Worm (Caenorhabditis elegans): ENCODE measurements around the gene scc-3.

Gene scc-3

DNA sequence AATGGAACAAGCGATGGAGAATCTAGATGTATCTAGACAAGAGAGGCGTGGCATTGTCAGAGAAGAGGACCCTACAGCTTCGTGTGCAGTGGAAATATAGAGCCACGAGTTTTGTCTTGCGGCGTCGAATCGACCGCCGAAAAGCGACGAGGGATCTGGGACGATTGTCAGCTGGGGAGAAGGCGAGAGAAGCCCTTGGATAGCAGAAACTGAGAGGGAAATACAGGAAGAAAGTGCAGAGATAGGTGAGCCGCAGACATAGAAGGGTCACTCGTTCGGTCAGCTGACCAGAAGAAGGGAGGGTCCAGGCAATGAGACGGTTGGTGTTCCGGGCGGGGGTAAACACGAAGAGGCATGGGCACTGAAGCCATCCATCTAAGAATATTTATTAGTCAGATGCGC, 50.7 kb downstream of the scc-3 start (continued):
- TF ChIP-seq zim-3 (tag; optimal IDR thresholded peaks at IDR 0.05) (no peak), lir-1 (GFP tag; conservative IDR thresholded peaks at IDR 0.05) (no peak), madf-3 (GFP tag; IDR thresholded peaks at IDR 0.05) (no peak), F52B5.7 (tag; optimal IDR thresholded peaks at IDR 0.05) (peak; percentile 31), him-1 (tag; optimal IDR thresholded peaks at IDR 0.05) (no peak), hmg-1.2 (GFP tag; IDR thresholded peaks at IDR 0.05) (peak; percentile 73; the same call in 1 of the 2 replicates), egrh-3 (GFP tag; IDR thresholded peaks at IDR 0.05) (peak; percentile 59; the same call in 1 of the 2 replicates), lin-54 (GFP tag; optimal IDR thresholded peaks at IDR 0.05) (peak; percentile 4), ZK185.1 (tag; optimal IDR thresholded peaks at IDR 0.05; ENCODE audit: poor library complexity, severe bottlenecking) (peak; percentile 36), snpc-4 (GFP tag; optimal IDR thresholded peaks at IDR 0.05) (no peak), snpc-4 (tag; optimal IDR thresholded peaks at IDR 0.05) (peak in 3 of 4 experiments; percentile 10 to 35 (median 16)), ccch-3 (GFP tag; optimal IDR thresholded peaks at IDR 0.05) (no peak), K12H6.12 (tag; optimal IDR thresholded peaks at IDR 0.05) (peak; percentile 93), T07F8.4 (tag; optimal IDR thresholded peaks at IDR 0.05) (no peak), Y56A3A.18 (GFP tag; IDR thresholded peaks at IDR 0.05) (no peak), ceh-27 (GFP tag; optimal IDR thresholded peaks at IDR 0.05) (peak; percentile 59), lin-40 (tag; optimal IDR thresholded peaks at IDR 0.05) (peak; percentile 19), F39B2.1 (GFP tag; IDR thresholded peaks at IDR 0.05) (no peak), ztf-18 (tag; optimal IDR thresholded peaks at IDR 0.05) (peak; percentile 10), B0019.2 (GFP tag; conservative IDR thresholded peaks at IDR 0.05) (no peak), K11D2.4 (GFP tag; IDR thresholded peaks at IDR 0.05) (peak; percentile 58), die-1 (tag; optimal IDR thresholded peaks at IDR 0.05) (no peak), madf-10 (tag; optimal IDR thresholded peaks at IDR 0.05) (peak; percentile 81), F57C9.4 (tag; optimal IDR thresholded peaks at IDR 0.05) (no peak), F57A8.1 (GFP tag; optimal IDR thresholded peaks at IDR 0.05) (no peak), mcd-1 (GFP tag; IDR thresholded peaks at IDR 0.05) (peak; percentile 64; the same call in 1 of the 2 replicates), mes-4 (tag; optimal IDR thresholded peaks at IDR 0.05) (no peak), hlh-26 (GFP tag; conservative IDR thresholded peaks at IDR 0.05) (no peak), madf-8 (GFP tag; conservative IDR thresholded peaks at IDR 0.05) (no peak), mel-28 (tag; optimal IDR thresholded peaks at IDR 0.05; ENCODE audit: borderline replicate concordance) (no peak), rec-8 (tag; optimal IDR thresholded peaks at IDR 0.05) (no peak), chd-7 (tag; optimal IDR thresholded peaks at IDR 0.05) (peak; percentile 52), lsy-27 (tag; optimal IDR thresholded peaks at IDR 0.05; ENCODE audit: borderline replicate concordance, insufficient read depth) (no peak), sptf-2 (GFP tag; optimal IDR thresholded peaks at IDR 0.05) (no peak), let-526 (GFP tag; IDR thresholded peaks at IDR 0.05) (0 out of 2 replicates have a peak, but pooled peaks have one; percentile 6), efl-1 (GFP tag; optimal IDR thresholded peaks at IDR 0.05) (no peak)

DNA sequence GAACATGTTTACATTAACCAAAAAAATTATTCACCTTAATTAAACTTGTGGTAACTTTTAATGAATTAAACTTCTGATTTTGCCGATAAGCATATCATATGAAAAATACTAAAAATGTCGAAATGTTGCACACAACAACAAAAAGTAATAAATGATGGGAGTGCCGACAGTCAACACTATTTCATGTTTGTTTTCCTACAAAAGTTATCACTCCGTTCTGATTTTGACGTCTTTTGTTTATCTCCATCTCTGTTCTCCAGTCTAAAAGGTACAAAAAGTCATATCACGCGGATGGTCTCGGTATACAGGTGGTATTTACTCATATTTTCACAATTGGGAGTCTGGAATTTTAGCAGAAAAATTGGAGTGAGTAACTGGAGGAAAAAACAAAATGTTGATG, 51.6 kb downstream of the scc-3 start:
- TF ChIP-seq pha-4 (tag; optimal IDR thresholded peaks at IDR 0.05) = peak; percentile 9
- no peak for TF ChIP-seq ZK185.1 (tag; optimal IDR thresholded peaks at IDR 0.05; ENCODE audit: poor library complexity, severe bottlenecking)

DNA sequence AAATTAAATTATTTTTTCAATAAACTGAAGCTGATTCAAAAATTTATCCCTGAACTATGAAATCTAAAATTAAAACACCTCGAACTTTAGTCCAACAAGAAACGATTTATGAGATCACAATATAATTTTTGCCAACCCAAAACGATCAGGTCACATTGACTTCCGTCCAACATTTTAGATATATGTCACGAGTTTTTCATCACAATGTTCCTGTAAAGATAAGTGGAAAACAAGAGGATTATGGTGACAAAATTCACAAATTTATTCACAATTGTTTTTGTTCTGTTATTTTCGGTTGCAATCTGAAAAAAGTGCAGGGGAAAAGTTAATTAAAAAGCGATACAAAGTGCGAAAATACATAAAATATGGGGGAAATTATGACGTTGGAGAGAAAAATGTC, 52.9 kb downstream of the scc-3 start:
- TF ChIP-seq B0261.1 (tag; optimal IDR thresholded peaks at IDR 0.05) = no peak
- no peak for TF ChIP-seq F55B11.4 (tag; optimal IDR thresholded peaks at IDR 0.05; ENCODE audit: borderline replicate concordance, insufficient read depth)
- TF ChIP-seq ama-1 (optimal IDR thresholded peaks at IDR 0.05) = no peak
- peak in 1 of 2 experiments; percentile 66 for TF ChIP-seq ama-1 (GFP tag; optimal IDR thresholded peaks at IDR 0.05)
- no peak for TF ChIP-seq ets-4 (GFP tag; optimal IDR thresholded peaks at IDR 0.05)
